Worm (Caenorhabditis elegans): ENCODE data around the gene gyg-1.

Gene gyg-1

ce11 chrX:3585625-3586024 is 48.2 kb downstream of the gyg-1 start, which contains the start of gene T27A10.2:
Gene T27A10.2 (plus strand): TSS chrX:3585957.
- TF ChIP-seq xnd-1 (tag; optimal IDR thresholded peaks at IDR 0.05), result no peak
- no peak for TF ChIP-seq ZK185.1 (tag; optimal IDR thresholded peaks at IDR 0.05; ENCODE audit: poor library complexity, severe bottlenecking)
- TF ChIP-seq hmg-1.2 (GFP tag; IDR thresholded peaks at IDR 0.05), result peak; percentile 60; the same call in 1 of the 2 replicates
- TF ChIP-seq let-607 (tag; optimal IDR thresholded peaks at IDR 0.05), result no peak
- peak; percentile 50; the same call in 1 of the 2 replicates for TF ChIP-seq egrh-3 (GFP tag; IDR thresholded peaks at IDR 0.05)

ce11 chrX:3590510-3590909 is 53.1 kb downstream of the gyg-1 start:
- TF ChIP-seq lsy-27 (tag; optimal IDR thresholded peaks at IDR 0.05; ENCODE audit: borderline replicate concordance, insufficient read depth) (no peak), ztf-3 (GFP tag; optimal IDR thresholded peaks at IDR 0.05) (no peak), Y95B8A.8 (GFP tag; IDR thresholded peaks at IDR 0.05) (no peak), lin-35 (GFP tag; optimal IDR thresholded peaks at IDR 0.05) (no peak), pha-4 (tag; optimal IDR thresholded peaks at IDR 0.05) (no peak), rpc-1 (optimal IDR thresholded peaks at IDR 0.05) (no peak), rpc-1 (tag; optimal IDR thresholded peaks at IDR 0.05) (no peak), ceh-40 (GFP tag; IDR thresholded peaks at IDR 0.05) (no peak), sea-2 (GFP tag; IDR thresholded peaks at IDR 0.05) (no peak), F33H1.4 (GFP tag; IDR thresholded peaks at IDR 0.05) (no peak), ekl-4 (GFP tag; IDR thresholded peaks at IDR 0.05) (no peak), zim-3 (tag; optimal IDR thresholded peaks at IDR 0.05) (no peak), somi-1 (GFP tag; optimal IDR thresholded peaks at IDR 0.05) (no peak), ets-4 (GFP tag; optimal IDR thresholded peaks at IDR 0.05) (no peak), atf-7 (tag; optimal IDR thresholded peaks at IDR 0.05) (no peak), K11D2.4 (GFP tag; IDR thresholded peaks at IDR 0.05) (no peak)
